Worm (Caenorhabditis elegans) whole organism, L2 larva: Measurements from ENCODE around the gene M163.21.

Source experiments
- F13H6.1 ChIP-seq: sonication (generic microtip); optimal IDR thresholded peaks from 2 replicates; lab custom pipeline; 2016; ENCODE audit warnings: missing genetic modification characterization, missing compliant biosample characterization
- elt-1 ChIP-seq: fragments of 150-350 bp; optimal IDR thresholded peaks from 2 replicates; lab custom pipeline; 2014; ENCODE audit warnings: missing biosample characterization, missing genetic modification characterization
- elt-3 ChIP-seq: sonication (generic microtip); optimal IDR thresholded peaks from 2 replicates; lab custom pipeline; 2017; ENCODE audit warnings: missing biosample characterization, missing genetic modification characterization
- fos-1 ChIP-seq: fragments of 150-350 bp; optimal IDR thresholded peaks from 2 replicates; lab custom pipeline; 2014; ENCODE audit warnings: missing biosample characterization, missing genetic modification characterization
- lin-13 ChIP-seq: fragments of 150-350 bp; optimal IDR thresholded peaks from 2 replicates; lab custom pipeline; 2014; ENCODE audit warnings: missing biosample characterization, missing genetic modification reagents, missing genetic modification characterization
- lin-39 ChIP-seq: fragments of 150-350 bp; optimal IDR thresholded peaks from 2 replicates; lab custom pipeline; 2014; ENCODE audit warnings: missing biosample characterization, missing genetic modification reagents, missing genetic modification characterization
- lsy-2 ChIP-seq, 2 experiments: fragments of 150-350 bp in 1 of 2; sonication (generic microtip) in 1 of 2; optimal IDR thresholded peaks; 2 replicates each; lab custom pipeline; 2014 to 2017; ENCODE audit warnings: missing biosample characterization in 2 of 2, missing genetic modification characterization in 2 of 2
- mdl-1 ChIP-seq, 2 experiments: fragments of 150-350 bp in 1 of 2; sonication (generic microtip) in 1 of 2; optimal IDR thresholded peaks; 2 replicates each; lab custom pipeline; 2017; ENCODE audit warnings: missing biosample characterization in 2 of 2, missing genetic modification characterization in 2 of 2
- nhr-10 ChIP-seq: sonication (generic microtip); optimal IDR thresholded peaks from 2 replicates; lab custom pipeline; 2017; ENCODE audit warnings: missing biosample characterization, missing genetic modification characterization
- nhr-12 ChIP-seq: fragments of 150-350 bp; optimal IDR thresholded peaks from 2 replicates; lab custom pipeline; 2014; ENCODE audit warnings: missing biosample characterization, missing genetic modification characterization
- nhr-129 ChIP-seq: fragments of 150-350 bp; optimal IDR thresholded peaks from 2 replicates; lab custom pipeline; 2014; ENCODE audit warnings: missing biosample characterization, missing genetic modification characterization
- skn-1 ChIP-seq: sonication (generic microtip); optimal IDR thresholded peaks from 2 replicates; lab custom pipeline; 2017; ENCODE audit warnings: missing biosample characterization, missing genetic modification characterization
- snpc-4 ChIP-seq: fragments of 150-350 bp; optimal IDR thresholded peaks from 2 replicates; lab custom pipeline; 2014; ENCODE audit warnings: missing biosample characterization, missing genetic modification characterization
- unc-62 ChIP-seq: fragments of 150-350 bp; optimal IDR thresholded peaks from 2 replicates; lab custom pipeline; 2014; ENCODE audit warnings: missing biosample characterization, missing genetic modification reagents, missing genetic modification characterization

ce11 chrX:14478193-14478592, 11.6 kb downstream of the M163.21 start:
- no peak for TF ChIP-seq nhr-12
- TF ChIP-seq elt-3 (tag; lab: Kevin White, UChicago): no peak
- no peak for TF ChIP-seq mdl-1 (tag; optimal IDR thresholded peaks at IDR 0.05; lab: Kevin White, UChicago)
- no peak for TF ChIP-seq F13H6.1 (tag; lab: Kevin White, UChicago)
- no peak for TF ChIP-seq lin-39 (tag; lab: Kevin White, UChicago)
- no peak for TF ChIP-seq nhr-129 (tag; lab: Kevin White, UChicago)
- peak; percentile 28 to 54 for TF ChIP-seq lsy-2 (tag; optimal IDR thresholded peaks at IDR 0.05; lab: Kevin White, UChicago)
- peak; percentile 4 for TF ChIP-seq lin-13
- no peak for TF ChIP-seq fos-1
- TF ChIP-seq unc-62 (GFP tag; lab: Kevin White, UChicago): no peak
- peak; percentile 98 for TF ChIP-seq snpc-4 (tag; lab: Kevin White, UChicago)
- no peak for TF ChIP-seq elt-1 (tag; lab: Kevin White, UChicago)
- no peak for TF ChIP-seq nhr-10 (tag; lab: Kevin White, UChicago)
- TF ChIP-seq skn-1: no peak
